Worm (Caenorhabditis elegans): ENCODE measurements around the gene gcc-2.

Gene gcc-2

ce11 chrIII:9806968-9807559 lies 45.1 kb upstream of the gcc-2 start, which contains the start of gene ZK632.4:
Gene ZK632.4 (minus strand): TSS chrIII:9807454.
- TF ChIP-seq nhr-12 (tag; optimal IDR thresholded peaks at IDR 0.05) = no peak
- TF ChIP-seq nhr-23 (tag; optimal IDR thresholded peaks at IDR 0.05) = peak; percentile 53
- no peak for TF ChIP-seq skn-1 (tag; optimal IDR thresholded peaks at IDR 0.05)
- no peak for TF ChIP-seq ceh-16 (tag; optimal IDR thresholded peaks at IDR 0.05)
- TF ChIP-seq aly-2 (tag; optimal IDR thresholded peaks at IDR 0.05) = no peak
- TF ChIP-seq elt-1 (tag; optimal IDR thresholded peaks at IDR 0.05) = no peak
- no peak for TF ChIP-seq pqm-1 (tag; optimal IDR thresholded peaks at IDR 0.05)
- TF ChIP-seq nhr-25 (tag; optimal IDR thresholded peaks at IDR 0.05) = peak; percentile 26
- no peak for TF ChIP-seq nhr-237 (tag; optimal IDR thresholded peaks at IDR 0.05)
- TF ChIP-seq ztf-4 (tag; optimal IDR thresholded peaks at IDR 0.05) = no peak
- no peak for TF ChIP-seq fkh-2 (tag; optimal IDR thresholded peaks at IDR 0.05)
- TF ChIP-seq ama-1 (optimal IDR thresholded peaks at IDR 0.05) = no peak

- TF ChIP-seq sea-2 (GFP tag; optimal IDR thresholded peaks at IDR 0.05) (no peak), nhr-23 (tag; optimal IDR thresholded peaks at IDR 0.05) (peak; percentile 36), nhr-25 (tag; optimal IDR thresholded peaks at IDR 0.05) (peak; percentile 33), elt-2 (tag; optimal IDR thresholded peaks at IDR 0.05) (peak; percentile 20), ama-1 (optimal IDR thresholded peaks at IDR 0.05) (peak; percentile 62), nhr-11 (tag; optimal IDR thresholded peaks at IDR 0.05) (no peak), nfya-1 (tag; optimal IDR thresholded peaks at IDR 0.05; ENCODE audit: insufficient read depth) (peak; percentile 12), hmg-11 (tag; optimal IDR thresholded peaks at IDR 0.05) (no peak)
Measured at ce11 chrIII:9804997-9805610, 43.2 kb upstream of the gcc-2 start, which contains the start of gene riok-3. Gene riok-3 (minus strand): TSS chrIII:9805011.

ce11 chrIII:9802045-9802444 lies 40.1 kb upstream of the gcc-2 start:
- TF ChIP-seq unc-62 (GFP tag; optimal IDR thresholded peaks at IDR 0.05) (no peak), ama-1 (optimal IDR thresholded peaks at IDR 0.05) (peak; percentile 50)

- no peak for TF ChIP-seq ceh-16 (tag; optimal IDR thresholded peaks at IDR 0.05)
- TF ChIP-seq ceh-28 (tag; optimal IDR thresholded peaks at IDR 0.05) = no peak
- no peak for TF ChIP-seq hmg-11 (tag; optimal IDR thresholded peaks at IDR 0.05)
- no peak for TF ChIP-seq egl-27 (tag; optimal IDR thresholded peaks at IDR 0.05)
- no peak for TF ChIP-seq nhr-28 (tag; optimal IDR thresholded peaks at IDR 0.05)
- no peak for TF ChIP-seq nhr-76 (tag; optimal IDR thresholded peaks at IDR 0.05)
- TF ChIP-seq nfya-1 (tag; optimal IDR thresholded peaks at IDR 0.05; ENCODE audit: insufficient read depth) = peak; percentile 1
- TF ChIP-seq lin-15B (tag; optimal IDR thresholded peaks at IDR 0.05) = peak; percentile 10
- no peak for TF ChIP-seq ztf-4 (tag; optimal IDR thresholded peaks at IDR 0.05)
- no peak for TF ChIP-seq elt-3 (tag; optimal IDR thresholded peaks at IDR 0.05)
- no peak for TF ChIP-seq snpc-4 (tag; optimal IDR thresholded peaks at IDR 0.05)
- no peak for TF ChIP-seq ama-1 (optimal IDR thresholded peaks at IDR 0.05)
- no peak for TF ChIP-seq nhr-23 (tag; optimal IDR thresholded peaks at IDR 0.05)
Measured at ce11 chrIII:9798478-9799157, 36.7 kb upstream of the gcc-2 start, which contains the start of gene ZK632.2. Gene ZK632.2 (plus strand): TSS chrIII:9799107.

ce11 chrIII:9796448-9796847 lies 34.5 kb upstream of the gcc-2 start, which contains the start of gene srxa-10:
Gene srxa-10 (minus strand): TSS chrIII:9796548.
- no peak for TF ChIP-seq nhr-28 (tag; optimal IDR thresholded peaks at IDR 0.05)
- no peak for TF ChIP-seq egl-27 (tag; optimal IDR thresholded peaks at IDR 0.05)

- TF ChIP-seq nfya-1 (tag; optimal IDR thresholded peaks at IDR 0.05; ENCODE audit: insufficient read depth) = peak; percentile 18
- TF ChIP-seq nhr-23 (tag; optimal IDR thresholded peaks at IDR 0.05) = no peak
- TF ChIP-seq snpc-4 (tag; optimal IDR thresholded peaks at IDR 0.05) = no peak
- no peak for TF ChIP-seq ama-1 (optimal IDR thresholded peaks at IDR 0.05)
- peak; percentile 72 for TF ChIP-seq nhr-25 (tag; optimal IDR thresholded peaks at IDR 0.05)
Measured at ce11 chrIII:9793592-9794417, 31.9 kb upstream of the gcc-2 start, which contains the start of the genes R10E11.9 and mcm-6. Gene R10E11.9 (minus strand): TSS chrIII:9793642. Gene mcm-6 (plus strand): TSS chrIII:9794367.
